Fruit fly (Drosophila melanogaster): ENCODE measurements around the gene RecQ5.

Gene RecQ5

dm6 chr3L:14612945-14613791 lies 18.7 kb downstream of the RecQ5 start (continued):
- TF ChIP-seq dmrt11E (tag; optimal IDR thresholded peaks at IDR 0.05), result peak; percentile 92
- peak; percentile 33 for TF ChIP-seq CG30431 (GFP tag; optimal IDR thresholded peaks at IDR 0.05)
- no peak for TF ChIP-seq seq (GFP tag; IDR thresholded peaks at IDR 0.05)
- TF ChIP-seq CG14014 (GFP tag; IDR thresholded peaks at IDR 0.05), result 0 out of 2 replicates have a peak, but pooled peaks have one; percentile 14
- TF ChIP-seq wor (GFP tag; IDR thresholded peaks at IDR 0.05), result 0 out of 2 replicates have a peak, but pooled peaks have one; percentile 12
- no peak for TF ChIP-seq ssp (GFP tag; IDR thresholded peaks at IDR 0.05)
- peak; percentile 24 for TF ChIP-seq CG4820 (GFP tag; optimal IDR thresholded peaks at IDR 0.05)
- no peak for TF ChIP-seq insv (GFP tag; optimal IDR thresholded peaks at IDR 0.05)
- peak; percentile 43; the same call in 1 of the 3 replicates for TF ChIP-seq CG6175 (GFP tag; IDR thresholded peaks at IDR 0.05)
- peak; percentile 21 for TF ChIP-seq gcm (GFP tag; optimal IDR thresholded peaks at IDR 0.05)
- peak; percentile 58 for TF ChIP-seq Drgx (GFP tag; IDR thresholded peaks at IDR 0.05)
- TF ChIP-seq gt (GFP tag; IDR thresholded peaks at IDR 0.05), result no peak; the same call in 1 of the 2 replicates
- peak; percentile 60 for TF ChIP-seq CG17829 (tag; optimal IDR thresholded peaks at IDR 0.05)
- peak; percentile 55 to 66 for TF ChIP-seq bsh (GFP tag; optimal IDR thresholded peaks at IDR 0.05)
- TF ChIP-seq her (GFP tag; optimal IDR thresholded peaks at IDR 0.05), result no peak
- TF ChIP-seq CG8290 (GFP tag; optimal IDR thresholded peaks at IDR 0.05), result peak; percentile 14
- TF ChIP-seq CG8290 (tag; optimal IDR thresholded peaks at IDR 0.05), result no peak
- no peak for TF ChIP-seq CG6254 (GFP tag; optimal IDR thresholded peaks at IDR 0.05)
- peak; percentile 6 for TF ChIP-seq NC2β (GFP tag; optimal IDR thresholded peaks at IDR 0.05)
- TF ChIP-seq cad (GFP tag; optimal IDR thresholded peaks at IDR 0.05), result no peak
- TF ChIP-seq Meics (GFP tag; optimal IDR thresholded peaks at IDR 0.05), result peak; percentile 13
- peak; percentile 59 for TF ChIP-seq CG1602 (GFP tag; optimal IDR thresholded peaks at IDR 0.05)
- no peak for TF ChIP-seq CG7357 (GFP tag; IDR thresholded peaks at IDR 0.05)
- TF ChIP-seq esg (GFP tag; conservative IDR thresholded peaks at IDR 0.05), result 0 out of 2 replicates have a peak, but pooled peaks have one; percentile 21
- TF ChIP-seq danr (GFP tag; IDR thresholded peaks at IDR 0.05), result no peak
- no peak for TF ChIP-seq CG14860 (GFP tag; IDR thresholded peaks at IDR 0.05; ENCODE audit: partially characterized antibody)
- peak; percentile 65 for TF ChIP-seq CG9727 (GFP tag; optimal IDR thresholded peaks at IDR 0.05)
- no peak for TF ChIP-seq CG12219 (GFP tag; optimal IDR thresholded peaks at IDR 0.05)
- no peak for TF ChIP-seq maf-S (GFP tag; optimal IDR thresholded peaks at IDR 0.05)
- TF ChIP-seq tna (GFP tag; IDR thresholded peaks at IDR 0.05; ENCODE audit: partially characterized antibody), result no peak
- TF ChIP-seq gce (GFP tag; IDR thresholded peaks at IDR 0.05), result no peak
- peak; percentile 0 for TF ChIP-seq sqz (GFP tag; optimal IDR thresholded peaks at IDR 0.05)
- TF ChIP-seq CG2129 (GFP tag; IDR thresholded peaks at IDR 0.05; ENCODE audit: partially characterized antibody), result no peak
- no peak for TF ChIP-seq prd (optimal IDR thresholded peaks at IDR 0.05)
- TF ChIP-seq prd (GFP tag; IDR thresholded peaks at IDR 0.05), result peak; percentile 39; the same call in 1 of the 3 replicates
- TF ChIP-seq CG10147 (GFP tag; optimal IDR thresholded peaks at IDR 0.05), result peak; percentile 17
- TF ChIP-seq D19A (tag; optimal IDR thresholded peaks at IDR 0.05), result peak; percentile 64
- TF ChIP-seq nau (GFP tag; optimal IDR thresholded peaks at IDR 0.05), result no peak
- TF ChIP-seq tap (tag; optimal IDR thresholded peaks at IDR 0.05), result peak; percentile 24
- no peak for TF ChIP-seq MESR4 (GFP tag; optimal IDR thresholded peaks at IDR 0.05)
- TF ChIP-seq Fer1 (GFP tag; optimal IDR thresholded peaks at IDR 0.05), result no peak
- no peak for TF ChIP-seq kah (GFP tag; optimal IDR thresholded peaks at IDR 0.05)
- peak in 1 of 2 experiments; percentile 64 for TF ChIP-seq crp (GFP tag; optimal IDR thresholded peaks at IDR 0.05)
- TF ChIP-seq CG12071 (GFP tag; optimal IDR thresholded peaks at IDR 0.05), result no peak
- no peak for TF ChIP-seq Mad (GFP tag; optimal IDR thresholded peaks at IDR 0.05)
- TF ChIP-seq CG17361 (GFP tag; IDR thresholded peaks at IDR 0.05), result peak; percentile 74; the same call in 2 of the 3 replicates
- peak; percentile 55 for TF ChIP-seq kni (GFP tag; optimal IDR thresholded peaks at IDR 0.05)
- TF ChIP-seq vnd (GFP tag; IDR thresholded peaks at IDR 0.05; ENCODE audit: partially characterized antibody), result no peak
- TF ChIP-seq Oli (tag; optimal IDR thresholded peaks at IDR 0.05), result peak; percentile 55
